Fruit fly (Drosophila melanogaster) whole organism, embryonic: Measurements from ENCODE around the gene Cul5.

Source experiments
- Adf1 ChIP-seq: fragments of 200-800 bp; sonication (Bioruptor generic); IDR thresholded peaks from 2 replicates; pipeline ENCODE4 v1.3.6; 2022; ENCODE audit warnings: missing biosample characterization, missing genetic modification characterization
- CG10267 ChIP-seq: fragments of 200-800 bp; sonication (Bioruptor generic); optimal IDR thresholded peaks from 2 replicates; lab custom pipeline; 2018; ENCODE audit warnings: missing biosample characterization, mild to moderate bottlenecking, missing genetic modification characterization, moderate library complexity
- CG11504 ChIP-seq: fragments of 200-800 bp; sonication (Bioruptor generic); optimal IDR thresholded peaks from 3 replicates; lab custom pipeline; 2019; ENCODE audit warnings: missing biosample characterization, mild to moderate bottlenecking, missing genetic modification characterization, moderate library complexity
- CG17359 ChIP-seq: fragments of 200-800 bp; sonication (Bioruptor generic); optimal IDR thresholded peaks from 3 replicates; lab custom pipeline; 2018; ENCODE audit warnings: missing biosample characterization, mild to moderate bottlenecking, missing genetic modification characterization, moderate library complexity
- CG2116 ChIP-seq: fragments of 200-800 bp; sonication (Bioruptor generic); optimal IDR thresholded peaks from 3 replicates; lab custom pipeline; 2018; ENCODE audit warnings: missing biosample characterization, mild to moderate bottlenecking, missing genetic modification characterization
- CG2120 ChIP-seq: fragments of 200-800 bp; sonication (Bioruptor generic); optimal IDR thresholded peaks from 3 replicates; lab custom pipeline; 2016; ENCODE audit warnings: missing biosample characterization, missing genetic modification characterization
- CG2678 ChIP-seq: fragments of 200-800 bp; sonication (Bioruptor generic); optimal IDR thresholded peaks from 3 replicates; lab custom pipeline; 2019; ENCODE audit warnings: missing biosample characterization, mild to moderate bottlenecking, missing genetic modification characterization, moderate library complexity
- CG3726 ChIP-seq: fragments of 200-800 bp; sonication (Bioruptor generic); IDR thresholded peaks from 3 replicates; pipeline ENCODE4, ENCODE4 v1.3.6; 2022; ENCODE audit warnings: missing biosample characterization, missing genetic modification characterization
- CG4617 ChIP-seq: fragments of 200-800 bp; sonication (Bioruptor generic); optimal IDR thresholded peaks from 3 replicates; lab custom pipeline; 2016; ENCODE audit warnings: missing biosample characterization, missing genetic modification characterization, borderline replicate concordance
- CG5180 ChIP-seq: fragments of 200-800 bp; sonication (Bioruptor generic); optimal IDR thresholded peaks from 3 replicates; lab custom pipeline; 2017; ENCODE audit warnings: missing biosample characterization, missing genetic modification characterization, mild to moderate bottlenecking, moderate library complexity, missing genetic modification reagents
- CG7786 ChIP-seq: fragments of 200-800 bp; sonication (Bioruptor generic); optimal IDR thresholded peaks from 2 replicates; lab custom pipeline; 2016; ENCODE audit warnings: missing biosample characterization, missing genetic modification characterization
- CG8290 ChIP-seq, 3 experiments: fragments of 200-800 bp; sonication (Bioruptor generic); optimal IDR thresholded peaks; 2 replicates each; lab custom pipeline; 2016 to 2019; ENCODE audit warnings: missing biosample characterization in 3 of 3, missing genetic modification characterization in 3 of 3, mild to moderate bottlenecking in 2 of 3, moderate library complexity in 1 of 3
- CG8944 ChIP-seq: fragments of 200-800 bp; sonication (Bioruptor generic); optimal IDR thresholded peaks from 3 replicates; lab custom pipeline; 2016; ENCODE audit warnings: missing biosample characterization, missing genetic modification characterization
- CG9817 ChIP-seq: fragments of 200-800 bp; sonication (Bioruptor generic); optimal IDR thresholded peaks from 2 replicates; lab custom pipeline; 2018; ENCODE audit warnings: missing biosample characterization, mild to moderate bottlenecking, missing genetic modification characterization, moderate library complexity
- CoRest ChIP-seq: fragments of 200-800 bp; sonication (Bioruptor generic); optimal IDR thresholded peaks from 3 replicates; lab custom pipeline; 2018; ENCODE audit warnings: missing biosample characterization, mild to moderate bottlenecking, missing genetic modification characterization, moderate library complexity
- D19B ChIP-seq: fragments of 200-800 bp; sonication (Bioruptor generic); optimal IDR thresholded peaks from 2 replicates; lab custom pipeline; 2017; ENCODE audit warnings: missing biosample characterization, mild to moderate bottlenecking, missing genetic modification characterization
- Dad ChIP-seq: fragments of 200-800 bp; sonication (Bioruptor generic); optimal IDR thresholded peaks from 3 replicates; lab custom pipeline; 2016; ENCODE audit warnings: missing biosample characterization, missing genetic modification characterization
- E2f1 ChIP-seq: fragments of 200-800 bp; sonication (Bioruptor generic); IDR thresholded peaks from 2 replicates; pipeline ENCODE4 v1.3.6; 2022; ENCODE audit warnings: missing biosample characterization, missing genetic modification characterization
- Fer3 ChIP-seq: fragments of 200-800 bp; sonication (Bioruptor generic); optimal IDR thresholded peaks from 2 replicates; lab custom pipeline; 2018; ENCODE audit warnings: missing biosample characterization, mild to moderate bottlenecking, missing genetic modification characterization, moderate library complexity
- HmgD ChIP-seq: fragments of 200-800 bp; sonication (Bioruptor generic); optimal IDR thresholded peaks from 3 replicates; lab custom pipeline; 2016; ENCODE audit warnings: missing biosample characterization, missing genetic modification characterization
- Hmx ChIP-seq: fragments of 200-800 bp; sonication (Bioruptor generic); optimal IDR thresholded peaks from 2 replicates; lab custom pipeline; 2016; ENCODE audit warnings: missing biosample characterization, missing genetic modification characterization
- Hsf ChIP-seq: fragments of 200-800 bp; sonication (Bioruptor generic); optimal IDR thresholded peaks from 3 replicates; lab custom pipeline; 2016; ENCODE audit warnings: missing biosample characterization, missing genetic modification characterization
- MTF-1 ChIP-seq: fragments of 200-800 bp; sonication (Bioruptor generic); optimal IDR thresholded peaks from 2 replicates; lab custom pipeline; 2018; ENCODE audit warnings: missing biosample characterization, mild to moderate bottlenecking, missing genetic modification characterization, borderline replicate concordance
- Nf-YB ChIP-seq: fragments of 200-800 bp; sonication (Bioruptor generic); optimal IDR thresholded peaks from 3 replicates; lab custom pipeline; 2019; ENCODE audit warnings: missing biosample characterization, mild to moderate bottlenecking, missing genetic modification characterization, moderate library complexity
- Sox102F ChIP-seq: fragments of 200-800 bp; sonication (Bioruptor generic); optimal IDR thresholded peaks from 2 replicates; lab custom pipeline; 2018; ENCODE audit warnings: missing biosample characterization, mild to moderate bottlenecking, missing genetic modification characterization, moderate library complexity
- Spps ChIP-seq: fragments of 200-800 bp; sonication (Bioruptor generic); optimal IDR thresholded peaks from 2 replicates; lab custom pipeline; 2018; ENCODE audit warnings: missing biosample characterization, mild to moderate bottlenecking, missing genetic modification characterization
- Trl ChIP-seq, 3 experiments: fragments of >200 bp in 2 of 3; fragments of 200-800 bp in 1 of 3; sonication (Bioruptor generic) in 1 of 3; optimal IDR thresholded peaks; 2 replicates in 1 of 3; 3 replicates in 2 of 3; lab custom pipeline; 2016 to 2017; ENCODE audit warnings: missing biosample characterization in 1 of 3, missing genetic modification characterization in 1 of 3
- ab ChIP-seq: fragments of 200-800 bp; sonication (Bioruptor generic); optimal IDR thresholded peaks from 2 replicates; lab custom pipeline; 2016; ENCODE audit warnings: missing biosample characterization, missing genetic modification characterization
- al ChIP-seq: fragments of 200-800 bp; sonication (Bioruptor generic); IDR thresholded peaks from 2 replicates; pipeline ENCODE4 v1.3.6; 2022; ENCODE audit warnings: missing biosample characterization, missing genetic modification characterization
- bbx ChIP-seq: fragments of 200-800 bp; sonication (Bioruptor generic); IDR thresholded peaks from 2 replicates; pipeline ENCODE4 v1.3.6; 2022; ENCODE audit warnings: missing biosample characterization, missing genetic modification characterization; ENCODE audit not compliant: partially characterized antibody
- crp ChIP-seq, 2 experiments: fragments of 200-800 bp; sonication (Bioruptor generic); optimal IDR thresholded peaks; 2 replicates in 1 of 2; 3 replicates in 1 of 2; lab custom pipeline; 2017; ENCODE audit warnings: missing biosample characterization in 2 of 2, missing genetic modification characterization in 2 of 2, mild to moderate bottlenecking in 1 of 2, moderate library complexity in 1 of 2
- gem ChIP-seq: fragments of 200-800 bp; sonication (Bioruptor generic); optimal IDR thresholded peaks from 2 replicates; lab custom pipeline; 2019; ENCODE audit warnings: missing biosample characterization, mild to moderate bottlenecking, missing genetic modification characterization, moderate library complexity
- grau ChIP-seq: fragments of 200-800 bp; optimal IDR thresholded peaks from 3 replicates; lab custom pipeline; 2019; ENCODE audit warnings: missing biosample characterization, mild to moderate bottlenecking, missing genetic modification characterization, moderate library complexity
- lola ChIP-seq, 3 experiments: fragments of >200 bp in 2 of 3; fragments of 200-800 bp in 1 of 3; sonication (Bioruptor generic) in 1 of 3; optimal IDR thresholded peaks; 2 replicates each; lab custom pipeline; 2017 to 2019; ENCODE audit warnings: missing biosample characterization in 3 of 3, missing genetic modification characterization in 3 of 3, mild to moderate bottlenecking in 1 of 3, moderate library complexity in 1 of 3
- org-1 ChIP-seq: fragments of 200-800 bp; sonication (Bioruptor generic); optimal IDR thresholded peaks from 2 replicates; lab custom pipeline; 2017; ENCODE audit warnings: missing biosample characterization, missing genetic modification characterization
- pfk ChIP-seq: fragments of 200-800 bp; sonication (Bioruptor generic); optimal IDR thresholded peaks from 2 replicates; lab custom pipeline; 2018; ENCODE audit warnings: missing biosample characterization, mild to moderate bottlenecking, missing genetic modification characterization, moderate library complexity
- pho ChIP-seq: fragments of 200-800 bp; sonication (Bioruptor generic); optimal IDR thresholded peaks from 2 replicates; lab custom pipeline; 2016; ENCODE audit warnings: missing biosample characterization, missing genetic modification characterization
- phol ChIP-seq: fragments of 200-800 bp; sonication (Bioruptor generic); optimal IDR thresholded peaks from 3 replicates; lab custom pipeline; 2018; ENCODE audit warnings: missing biosample characterization, mild to moderate bottlenecking, missing genetic modification characterization, moderate library complexity
- prd ChIP-seq, 3 experiments: fragments of >200 bp in 2 of 3; fragments of 200-800 bp in 1 of 3; sonication (Bioruptor generic) in 1 of 3; optimal IDR thresholded peaks in 2 of 3; IDR thresholded peaks in 1 of 3; 2 replicates in 2 of 3; 3 replicates in 1 of 3; pipeline versions ENCODE4 v1.3.6 to Lab custom; 2017 to 2022; ENCODE audit warnings: missing biosample characterization in 1 of 3, missing genetic modification characterization in 1 of 3
- psq ChIP-seq: fragments of 200-800 bp; sonication (Bioruptor generic); optimal IDR thresholded peaks from 2 replicates; lab custom pipeline; 2017; ENCODE audit warnings: missing biosample characterization, missing genetic modification characterization
- row ChIP-seq: fragments of 200-800 bp; sonication (Bioruptor generic); IDR thresholded peaks from 3 replicates; pipeline ENCODE4 v1.3.6; 2022; ENCODE audit warnings: missing biosample characterization, missing genetic modification characterization
- sim ChIP-seq: fragments of 200-800 bp; sonication (Bioruptor generic); IDR thresholded peaks from 2 replicates; pipeline ENCODE4 v1.3.6; 2022; ENCODE audit warnings: missing biosample characterization, missing genetic modification characterization
- sug ChIP-seq: fragments of 200-800 bp; optimal IDR thresholded peaks from 2 replicates; lab custom pipeline; 2019; ENCODE audit warnings: missing biosample characterization, mild to moderate bottlenecking, missing genetic modification characterization, moderate library complexity
- trem ChIP-seq: fragments of 200-800 bp; optimal IDR thresholded peaks from 3 replicates; lab custom pipeline; 2019; ENCODE audit warnings: missing biosample characterization, mild to moderate bottlenecking, missing genetic modification characterization, moderate library complexity
- ttk ChIP-seq: fragments of 200-800 bp; sonication (Bioruptor generic); IDR thresholded peaks from 2 replicates; pipeline ENCODE4 v2.1.2; 2022; ENCODE audit warnings: missing biosample characterization, missing genetic modification characterization
- tx ChIP-seq: fragments of 200-800 bp; sonication (Bioruptor generic); optimal IDR thresholded peaks from 2 replicates; lab custom pipeline; 2016; ENCODE audit warnings: missing biosample characterization, missing genetic modification characterization
- wdn ChIP-seq: fragments of 200-800 bp; sonication (Bioruptor generic); IDR thresholded peaks from 2 replicates; pipeline ENCODE4 v1.3.6; 2022; ENCODE audit warnings: missing biosample characterization, missing genetic modification characterization

Gene Cul5

DNA sequence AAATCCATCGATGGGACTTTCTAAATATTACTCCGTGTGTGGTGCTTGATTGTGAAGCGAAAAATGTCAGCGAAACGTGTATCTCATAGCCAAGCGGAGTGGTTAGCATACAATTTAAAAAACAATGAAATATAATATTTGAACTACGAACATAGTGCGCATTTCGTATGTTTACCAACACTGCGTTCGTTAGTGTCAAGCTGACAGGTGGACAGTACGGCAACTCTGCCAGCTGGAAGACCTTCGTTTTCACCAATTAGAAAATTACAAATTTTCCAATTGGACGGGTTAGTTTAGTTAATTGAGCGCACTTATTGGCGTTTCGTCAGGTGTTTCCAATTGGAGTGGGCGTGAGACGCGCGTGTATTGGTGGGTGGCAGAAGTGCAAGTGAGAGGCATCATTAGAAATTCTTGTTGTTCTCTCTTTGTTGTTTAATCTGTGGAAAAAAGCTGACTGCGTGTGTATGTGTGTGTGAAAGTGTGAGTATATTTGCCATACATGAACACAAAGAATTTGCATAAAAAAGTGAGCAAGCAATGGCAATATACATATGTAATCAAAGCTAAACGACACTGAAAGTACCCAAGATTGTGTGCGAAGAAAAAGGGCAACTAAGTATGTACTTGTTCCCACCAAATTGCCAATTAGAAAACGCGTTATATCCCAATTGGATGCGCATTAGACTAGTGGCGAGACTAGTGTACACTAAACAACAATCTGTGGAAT lies 22.9 kb downstream of the Cul5 start (continued):
- TF ChIP-seq CG8944 (GFP tag; lab: Kevin White, UChicago) (no peak), org-1 (GFP tag; lab: Kevin White, UChicago) (no peak), row (GFP tag; lab: Robert Waterston, UW) (peak; percentile 48; the same call in 2 of the 3 replicates), wdn (GFP tag; lab: Robert Waterston, UW) (0 out of 2 replicates have a peak, but pooled peaks have one; percentile 10), Nf-YB (GFP tag; lab: Kevin White, UChicago) (peak; percentile 54), ttk (GFP tag; lab: Robert Waterston, UW) (no peak), CoRest (tag; lab: Kevin White, UChicago) (peak; percentile 34), bbx (GFP tag; lab: Robert Waterston, UW) (no peak), Fer3 (tag; lab: Kevin White, UChicago) (no peak), crp (GFP tag; optimal IDR thresholded peaks at IDR 0.05; lab: Kevin White, UChicago) (peak in 1 of 2 experiments; percentile 70), pho (GFP tag; lab: Kevin White, UChicago) (peak; percentile 44), CG10267 (tag; lab: Kevin White, UChicago) (peak; percentile 85), Adf1 (no peak), CG3726 (GFP tag; lab: Robert Waterston, UW) (no peak), al (GFP tag; lab: Robert Waterston, UW) (peak; percentile 27; the same call in 1 of the 2 replicates), Hmx (peak; percentile 16), sim (GFP tag; lab: Robert Waterston, UW) (no peak), pfk (no peak), sug (peak; percentile 21), E2f1 (GFP tag; lab: Robert Waterston, UW) (0 out of 2 replicates have a peak, but pooled peaks have one; percentile 25), CG7786 (GFP tag; lab: Kevin White, UChicago) (peak; percentile 12), tx (GFP tag; lab: Kevin White, UChicago) (no peak), D19B (no peak), ab (GFP tag; lab: Kevin White, UChicago) (peak; percentile 26), trem (tag; lab: Kevin White, UChicago) (peak; percentile 58), CG4617 (GFP tag; lab: Kevin White, UChicago) (peak; percentile 41), Spps (tag; lab: Kevin White, UChicago) (no peak), phol (tag; lab: Kevin White, UChicago) (peak; percentile 17), CG17359 (tag; lab: Kevin White, UChicago) (peak; percentile 44), CG8290 (GFP tag; optimal IDR thresholded peaks at IDR 0.05; lab: Kevin White, UChicago) (peak; percentile 39), CG8290 (tag; optimal IDR thresholded peaks at IDR 0.05; lab: Kevin White, UChicago) (peak; percentile 19 to 79), Sox102F (GFP tag; lab: Kevin White, UChicago) (peak; percentile 37), CG11504 (tag; lab: Kevin White, UChicago) (peak; percentile 23), Hsf (GFP tag; lab: Kevin White, UChicago) (peak; percentile 30), prd (optimal IDR thresholded peaks at IDR 0.05; lab: Kevin White, UChicago) (no peak), prd (GFP tag; IDR thresholded peaks at IDR 0.05; lab: Robert Waterston, UW) (0 out of 3 replicates have a peak, but pooled peaks have one; percentile 17), Dad (GFP tag; lab: Kevin White, UChicago) (peak; percentile 55), CG2116 (GFP tag; lab: Kevin White, UChicago) (peak; percentile 25), psq (no peak), Trl (optimal IDR thresholded peaks at IDR 0.05; lab: Kevin White, UChicago) (no peak), Trl (GFP tag; optimal IDR thresholded peaks at IDR 0.05; lab: Kevin White, UChicago) (peak; percentile 44), CG2120 (GFP tag; lab: Kevin White, UChicago) (peak; percentile 56), HmgD (GFP tag; lab: Kevin White, UChicago) (no peak), lola (GFP tag; optimal IDR thresholded peaks at IDR 0.05; lab: Kevin White, UChicago) (no peak), CG5180 (GFP tag; lab: Kevin White, UChicago) (no peak), CG2678 (tag; lab: Kevin White, UChicago) (peak; percentile 24), grau (no peak), CG9817 (tag; lab: Kevin White, UChicago) (peak; percentile 36), gem (tag; lab: Kevin White, UChicago) (peak; percentile 28), MTF-1 (no peak)
